Worm (Caenorhabditis elegans) whole organism, mixed stage, embryonic: ENCODE results near the gene T25B9.6.
"Not testable (repeated sequence)": the region's sequence is repeated elsewhere in the genome, so short reads cannot be mapped to it uniquely, and the experiment has no call there.

Source experiments
- blmp-1 ChIP-seq: fragments of 150-350 bp; optimal IDR thresholded peaks from 2 replicates; lab custom pipeline; 2014; ENCODE audit warnings: missing biosample characterization, missing genetic modification characterization
- ceh-39 ChIP-seq: fragments of 150-350 bp; optimal IDR thresholded peaks from 2 replicates; lab custom pipeline; 2014; ENCODE audit warnings: missing biosample characterization, missing genetic modification characterization
- ceh-43 ChIP-seq: fragments of 200-800 bp; sonication (Bioruptor generic); optimal IDR thresholded peaks from 2 replicates; lab custom pipeline; 2018; ENCODE audit warnings: mild to moderate bottlenecking, missing genetic modification characterization, moderate library complexity, missing compliant biosample characterization
- ceh-83 ChIP-seq: fragments of 200-800 bp; sonication (Bioruptor generic); optimal IDR thresholded peaks from 2 replicates; lab custom pipeline; 2018; ENCODE audit warnings: mild to moderate bottlenecking, missing genetic modification characterization, missing compliant biosample characterization
- ces-1 ChIP-seq: fragments of 150-350 bp; optimal IDR thresholded peaks from 2 replicates; lab custom pipeline; 2014; ENCODE audit warnings: missing biosample characterization, missing genetic modification reagents, missing genetic modification characterization
- drap-1 ChIP-seq: fragments of 200-800 bp; sonication (Bioruptor generic); optimal IDR thresholded peaks from 3 replicates; lab custom pipeline; 2018; ENCODE audit warnings: mild to moderate bottlenecking, missing genetic modification characterization, missing compliant biosample characterization
- elt-3 ChIP-seq: fragments of 150-350 bp; optimal IDR thresholded peaks from 2 replicates; lab custom pipeline; 2014; ENCODE audit warnings: missing biosample characterization, missing genetic modification characterization
- flh-1 ChIP-seq: fragments of 200-800 bp; sonication (Bioruptor generic); optimal IDR thresholded peaks from 2 replicates; lab custom pipeline; 2018; ENCODE audit warnings: mild to moderate bottlenecking, missing genetic modification characterization, moderate library complexity, missing compliant biosample characterization
- ham-2 ChIP-seq: fragments of 200-800 bp; sonication (Bioruptor generic); optimal IDR thresholded peaks from 2 replicates; lab custom pipeline; 2018; ENCODE audit warnings: mild to moderate bottlenecking, missing genetic modification characterization, missing compliant biosample characterization
- hlh-1 ChIP-seq: fragments of 150-350 bp; optimal IDR thresholded peaks from 2 replicates; lab custom pipeline; 2014; ENCODE audit warnings: missing biosample characterization, missing genetic modification reagents, missing genetic modification characterization
- lin-13 ChIP-seq: fragments of 150-350 bp; optimal IDR thresholded peaks from 2 replicates; lab custom pipeline; 2014; ENCODE audit warnings: missing biosample characterization, missing genetic modification characterization
- lin-32 ChIP-seq: fragments of 200-800 bp; sonication (Bioruptor generic); optimal IDR thresholded peaks from 2 replicates; lab custom pipeline; 2018; ENCODE audit warnings: mild to moderate bottlenecking, missing genetic modification characterization, missing compliant biosample characterization
- lsy-2 ChIP-seq: fragments of 150-350 bp; optimal IDR thresholded peaks from 2 replicates; lab custom pipeline; 2014; ENCODE audit warnings: missing biosample characterization, missing genetic modification characterization
- mab-5 ChIP-seq: fragments of 150-350 bp; optimal IDR thresholded peaks from 2 replicates; lab custom pipeline; 2014; ENCODE audit warnings: missing biosample characterization, missing genetic modification characterization
- nhr-12 ChIP-seq: fragments of 150-350 bp; optimal IDR thresholded peaks from 2 replicates; lab custom pipeline; 2014; ENCODE audit warnings: missing biosample characterization, missing genetic modification characterization
- nhr-2 ChIP-seq: fragments of 150-350 bp; optimal IDR thresholded peaks from 2 replicates; lab custom pipeline; 2014; ENCODE audit warnings: missing biosample characterization, missing genetic modification characterization
- nhr-237 ChIP-seq: fragments of 150-350 bp; optimal IDR thresholded peaks from 2 replicates; lab custom pipeline; 2014; ENCODE audit warnings: missing biosample characterization, missing genetic modification characterization
- nhr-28 ChIP-seq: fragments of 150-350 bp; optimal IDR thresholded peaks from 2 replicates; lab custom pipeline; 2014; ENCODE audit warnings: missing biosample characterization, missing genetic modification characterization
- nhr-76 ChIP-seq: sonication (generic microtip); optimal IDR thresholded peaks from 2 replicates; lab custom pipeline; 2017; ENCODE audit warnings: missing biosample characterization, missing genetic modification characterization
- sem-2 ChIP-seq: fragments of 200-800 bp; sonication (Bioruptor generic); optimal IDR thresholded peaks from 2 replicates; lab custom pipeline; 2018; ENCODE audit warnings: mild to moderate bottlenecking, missing genetic modification characterization, missing compliant biosample characterization
- snpc-4 ChIP-seq: fragments of 150-350 bp; optimal IDR thresholded peaks from 2 replicates; lab custom pipeline; 2014; ENCODE audit warnings: missing biosample characterization, missing genetic modification characterization
- sptf-1 ChIP-seq: sonication (generic microtip); optimal IDR thresholded peaks from 2 replicates; lab custom pipeline; 2017; ENCODE audit warnings: mild to moderate bottlenecking, missing genetic modification characterization, moderate library complexity, missing compliant biosample characterization
- tbx-8 ChIP-seq: fragments of 200-800 bp; sonication (Bioruptor generic); optimal IDR thresholded peaks from 2 replicates; lab custom pipeline; 2018; ENCODE audit warnings: mild to moderate bottlenecking, missing genetic modification characterization, moderate library complexity, missing compliant biosample characterization
- unc-120 ChIP-seq: sonication (generic microtip); optimal IDR thresholded peaks from 2 replicates; lab custom pipeline; 2017; ENCODE audit warnings: missing genetic modification characterization, missing compliant biosample characterization; ENCODE audit not compliant: poor library complexity, severe bottlenecking
- unc-39 ChIP-seq: fragments of 150-350 bp; optimal IDR thresholded peaks from 2 replicates; lab custom pipeline; 2014; ENCODE audit warnings: missing biosample characterization, missing genetic modification characterization
- zip-8 ChIP-seq: fragments of 150-350 bp; optimal IDR thresholded peaks from 2 replicates; lab custom pipeline; 2014; ENCODE audit warnings: missing biosample characterization, missing genetic modification characterization
- ztf-11 ChIP-seq: fragments of 150-350 bp; optimal IDR thresholded peaks from 2 replicates; lab custom pipeline; 2014; ENCODE audit warnings: missing biosample characterization, missing genetic modification characterization

Gene T25B9.6

DNA sequence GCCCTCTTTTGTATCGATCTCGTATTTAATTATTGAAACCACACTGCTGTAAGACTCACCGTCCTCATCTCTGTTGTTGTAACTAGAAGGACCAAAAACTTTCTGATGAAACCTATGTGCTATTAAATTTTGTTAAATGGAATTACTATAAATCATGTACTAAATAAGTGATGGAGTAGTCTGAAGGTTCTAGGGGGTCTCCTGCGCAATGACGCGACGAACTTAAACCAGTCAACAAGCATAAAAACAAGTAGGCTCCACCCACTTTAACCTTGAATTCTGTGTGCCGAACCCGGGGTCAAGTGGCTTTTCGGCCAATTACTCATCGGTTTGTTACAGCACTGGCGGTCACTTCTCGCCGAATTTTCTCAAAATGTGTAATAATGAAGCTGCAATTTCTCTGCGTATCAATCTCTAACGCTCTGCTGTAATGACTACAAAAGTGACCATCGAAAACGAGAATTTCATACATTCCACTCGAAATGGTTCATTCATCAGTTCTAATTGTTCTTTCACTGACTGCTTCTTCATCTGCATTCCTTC lies 20.9 kb upstream of the T25B9.6 start, which contains the start of gene grl-21:
grl-21 (plus strand) TSS at position 464 of the 543 bp plus-strand sequence.
- TF ChIP-seq tbx-8 (GFP tag; lab: Kevin White, UChicago) (no peak), nhr-76 (tag; lab: Kevin White, UChicago) (no peak), blmp-1 (tag; lab: Kevin White, UChicago) (no peak)

DNA sequence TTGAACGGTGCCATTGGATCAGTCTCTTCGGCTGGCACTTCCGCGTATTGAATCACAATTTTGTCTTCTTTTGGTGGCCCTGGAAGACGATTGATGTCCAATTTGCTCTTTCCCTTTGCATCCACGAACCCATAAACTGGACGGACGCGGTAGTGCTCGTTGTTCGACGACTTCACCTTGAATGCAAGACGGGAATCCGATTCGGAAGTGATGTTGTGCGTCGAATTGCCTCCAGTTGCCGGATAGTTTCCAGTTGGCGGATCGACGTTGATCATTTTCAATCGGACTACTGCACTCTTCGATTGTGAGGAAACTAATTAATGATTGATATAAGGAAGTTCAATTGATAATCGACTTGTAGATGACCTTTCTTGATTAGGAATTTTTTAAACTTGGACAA lies 19.6 kb upstream of the T25B9.6 start, which contains the start of gene ssp-34:
ssp-34 (minus strand) TSS at position 275 of the 400 bp plus-strand sequence.
- TF ChIP-seq sptf-1 (tag; lab: Kevin White, UChicago) (no peak), hlh-1 (tag; lab: Kevin White, UChicago) (no peak), sem-2 (no peak), lin-13 (tag; lab: Kevin White, UChicago) (no peak)

DNA sequence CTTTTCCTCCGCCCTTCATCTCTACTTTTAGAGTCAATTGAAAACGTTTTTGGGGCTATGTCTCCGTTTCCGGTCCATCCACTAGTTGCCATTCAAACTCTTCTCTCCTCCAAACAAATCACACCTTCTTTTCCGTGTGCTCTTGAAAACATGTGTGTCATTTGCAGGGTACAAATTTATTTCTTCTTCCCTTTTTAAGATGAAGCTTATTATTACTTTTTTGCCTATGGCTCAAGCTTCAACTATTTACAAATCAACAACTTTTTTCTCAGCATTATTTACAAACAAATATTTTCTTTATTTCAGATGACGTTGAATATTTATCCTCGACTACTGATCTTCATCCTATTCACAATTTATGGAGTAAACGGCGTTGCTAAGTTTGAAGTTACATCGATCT lies 13.5 kb upstream of the T25B9.6 start, which contains the start of gene T25B9.3:
T25B9.3 (plus strand) TSS at position 301 of the 400 bp plus-strand sequence.
- TF ChIP-seq flh-1 (GFP tag; lab: Kevin White, UChicago) (no peak), nhr-12 (tag; lab: Kevin White, UChicago) (no peak), ham-2 (no peak), sem-2 (no peak), ceh-83 (GFP tag; lab: Kevin White, UChicago) (no peak), unc-120 (tag; lab: Kevin White, UChicago) (no peak), blmp-1 (tag; lab: Kevin White, UChicago) (no peak), ceh-43 (GFP tag; lab: Kevin White, UChicago) (no peak)

DNA sequence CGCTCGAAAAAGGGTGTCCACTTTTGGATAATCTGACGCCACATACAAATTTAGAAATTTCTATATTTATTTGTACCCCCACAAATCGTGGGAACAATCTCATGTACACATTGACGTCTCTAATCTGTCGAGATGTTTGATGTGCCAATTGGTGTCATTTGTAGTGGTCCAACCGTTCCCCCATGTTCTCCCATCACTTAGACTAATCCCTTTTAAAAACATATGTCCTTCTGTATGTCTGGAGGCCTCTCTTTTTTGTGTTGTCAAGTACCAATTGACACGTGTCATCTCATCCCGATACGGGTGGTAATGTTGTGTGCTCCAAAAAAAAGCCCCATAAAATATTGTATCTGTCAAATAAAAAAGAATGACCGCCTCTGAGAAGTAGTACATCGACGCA lies 12.6 kb upstream of the T25B9.6 start:
- no peak for TF ChIP-seq ceh-43 (GFP tag; lab: Kevin White, UChicago)
- TF ChIP-seq mab-5, result no peak
- TF ChIP-seq snpc-4 (tag; lab: Kevin White, UChicago), result no peak
- no peak for TF ChIP-seq drap-1
- TF ChIP-seq nhr-2 (tag; lab: Kevin White, UChicago), result peak; percentile 94
- no peak for TF ChIP-seq flh-1 (GFP tag; lab: Kevin White, UChicago)
- no peak for TF ChIP-seq elt-3 (tag; lab: Kevin White, UChicago)

DNA sequence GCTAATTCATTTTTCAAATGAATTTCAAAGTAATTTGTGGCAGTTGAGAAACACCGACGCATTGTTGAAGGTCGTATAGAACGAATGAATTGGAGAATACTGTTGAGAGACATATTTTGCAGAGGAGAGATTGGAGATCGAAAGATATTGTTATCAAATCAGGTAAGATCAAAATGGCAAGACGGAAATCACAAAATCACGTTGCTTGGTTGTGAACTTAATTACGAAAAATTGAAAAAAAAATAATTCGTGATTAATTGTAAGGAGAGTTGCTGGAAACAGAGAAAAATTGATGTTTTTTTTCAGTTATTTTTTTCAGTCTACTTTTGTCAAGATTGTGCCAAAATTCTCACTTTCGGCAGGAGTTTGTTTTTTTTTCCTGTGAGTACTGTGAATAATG lies 7.9 kb upstream of the T25B9.6 start, which contains the start of gene T25B9.1:
T25B9.1 (minus strand) TSS at position 101 of the 400 bp plus-strand sequence.
- TF ChIP-seq sptf-1 (tag; lab: Kevin White, UChicago) (no peak), ztf-11 (tag; lab: Kevin White, UChicago) (no peak), nhr-28 (tag; lab: Kevin White, UChicago) (no peak), drap-1 (no peak), snpc-4 (tag; lab: Kevin White, UChicago) (no peak), tbx-8 (GFP tag; lab: Kevin White, UChicago) (no peak), unc-39 (no peak), nhr-237 (no peak), lsy-2 (tag; lab: Kevin White, UChicago) (no peak), ces-1 (GFP tag; lab: Kevin White, UChicago) (no peak), unc-120 (tag; lab: Kevin White, UChicago) (no peak), ceh-39 (tag; lab: Kevin White, UChicago) (no peak), hlh-1 (tag; lab: Kevin White, UChicago) (no peak), nhr-12 (tag; lab: Kevin White, UChicago) (no peak), nhr-76 (tag; lab: Kevin White, UChicago) (no peak), lin-13 (tag; lab: Kevin White, UChicago) (no peak), ham-2 (no peak), lin-32 (GFP tag; lab: Kevin White, UChicago) (no peak), zip-8 (tag; lab: Kevin White, UChicago) (no peak), nhr-2 (tag; lab: Kevin White, UChicago) (no peak)

DNA sequence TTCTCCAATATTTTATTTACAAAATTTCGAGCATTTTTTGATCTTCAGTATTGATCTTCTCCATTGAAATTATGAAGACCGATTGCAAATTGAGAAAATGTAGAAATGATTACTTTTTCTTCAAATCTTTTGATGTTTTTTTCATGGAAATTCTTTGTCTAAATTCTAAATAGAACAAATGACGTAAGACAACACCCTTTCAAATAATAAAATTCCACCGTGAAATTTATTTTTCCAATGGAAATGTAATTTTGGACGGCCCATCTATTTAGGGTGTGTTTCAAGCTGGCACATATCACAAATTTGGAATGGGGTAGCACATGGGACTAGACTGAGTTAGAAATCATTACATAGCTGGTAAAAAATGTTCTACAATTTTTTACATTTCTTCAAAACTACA lies 6.2 kb upstream of the T25B9.6 start, which contains the start of gene T25B9.2:
T25B9.2 (minus strand) TSS at position 101 of the 400 bp plus-strand sequence.
- not testable (repeated sequence) for TF ChIP-seq flh-1 (GFP tag; lab: Kevin White, UChicago); sem-2; zip-8 (tag; lab: Kevin White, UChicago)
